Worm (Caenorhabditis elegans): Measurements from ENCODE around the gene C29E4.9.

The C29E4.9 gene

ce11 chrIII:7978289-7978688 is 21.4 kb upstream of the C29E4.9 start:
- TF ChIP-seq unc-98 (GFP tag; IDR thresholded peaks at IDR 0.05) (no peak), efl-1 (optimal IDR thresholded peaks at IDR 0.05) (no peak), efl-1 (GFP tag; optimal IDR thresholded peaks at IDR 0.05 in 1 of 2) (peak in 1 of 2 experiments; percentile 40), mep-1 (tag; optimal IDR thresholded peaks at IDR 0.05) (peak; percentile 4)

DNA sequence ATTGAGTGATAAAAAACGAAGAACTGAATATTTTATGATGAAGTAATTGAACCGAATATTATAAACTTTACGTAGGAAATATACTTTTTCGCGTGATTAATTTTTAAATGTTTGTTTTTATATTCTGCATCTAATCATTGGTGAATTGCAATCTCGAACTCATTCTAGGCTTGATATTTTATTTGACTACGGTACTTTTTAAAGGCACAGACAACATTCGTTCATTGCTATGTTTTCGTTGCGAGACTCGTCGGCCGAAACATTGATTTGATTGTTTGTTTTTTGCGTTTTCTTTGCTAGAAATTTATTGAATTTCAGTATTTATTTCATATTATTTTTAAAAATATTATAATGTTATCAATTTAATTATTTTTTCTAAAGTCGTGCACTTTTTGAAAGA is 20.9 kb upstream of the C29E4.9 start, which contains the start of gene C06G4.4:
Gene C06G4.4 (minus strand): TSS at position 36 of the 400 bp plus-strand sequence.
- no peak for TF ChIP-seq lir-3 (tag; optimal IDR thresholded peaks at IDR 0.05; ENCODE audit: poor library complexity)
- no peak for TF ChIP-seq vab-15 (tag; optimal IDR thresholded peaks at IDR 0.05)
- TF ChIP-seq sptf-1 (tag; optimal IDR thresholded peaks at IDR 0.05): no peak
- no peak for TF ChIP-seq pag-3 (tag; optimal IDR thresholded peaks at IDR 0.05; ENCODE audit: borderline replicate concordance, insufficient read depth)
- no peak for TF ChIP-seq nhr-11 (tag; optimal IDR thresholded peaks at IDR 0.05)
- TF ChIP-seq nhr-76 (tag; optimal IDR thresholded peaks at IDR 0.05): no peak
- TF ChIP-seq blmp-1 (tag; optimal IDR thresholded peaks at IDR 0.05): no peak

DNA sequence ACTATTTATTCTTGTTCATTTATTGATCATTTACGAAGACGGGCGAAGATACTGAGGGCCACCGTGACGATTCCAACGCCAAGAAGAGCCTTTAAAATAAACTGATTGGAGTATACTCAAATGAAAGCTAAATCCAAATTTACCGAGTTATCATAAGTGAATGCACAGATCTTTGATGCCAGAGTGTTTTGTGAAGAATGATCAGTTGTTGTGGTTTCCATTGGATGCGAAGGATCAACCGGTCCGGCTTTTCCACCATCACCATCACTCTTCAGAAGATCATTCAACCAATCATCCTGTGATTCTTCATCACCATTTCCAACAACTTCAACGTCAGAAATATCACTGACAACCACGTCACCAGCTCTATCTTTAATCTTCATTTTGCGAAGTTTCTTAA is 20.4 kb upstream of the C29E4.9 start:
- TF ChIP-seq C34B4.2 (tag; optimal IDR thresholded peaks at IDR 0.05) (no peak), ets-5 (GFP tag; IDR thresholded peaks at IDR 0.05) (no peak), dsc-1 (tag; optimal IDR thresholded peaks at IDR 0.05) (peak; percentile 3), irx-1 (tag; optimal IDR thresholded peaks at IDR 0.05) (no peak), ceh-63 (GFP tag; optimal IDR thresholded peaks at IDR 0.05) (no peak), aly-2 (tag; optimal IDR thresholded peaks at IDR 0.05) (peak; percentile 64), lin-35 (GFP tag; optimal IDR thresholded peaks at IDR 0.05) (peak in 1 of 2 experiments; percentile 9), nhr-84 (tag; optimal IDR thresholded peaks at IDR 0.05) (no peak), ama-1 (optimal IDR thresholded peaks at IDR 0.05) (peak; percentile 45), nhr-71 (tag; optimal IDR thresholded peaks at IDR 0.05) (no peak), nhr-19 (GFP tag; conservative IDR thresholded peaks at IDR 0.05) (no peak), ceh-90 (tag; optimal IDR thresholded peaks at IDR 0.05) (no peak), C16A3.4 (tag; optimal IDR thresholded peaks at IDR 0.05) (no peak), dpl-1 (GFP tag; optimal IDR thresholded peaks at IDR 0.05) (no peak), nhr-85 (tag) (peak; percentile 13), nhr-47 (tag; optimal IDR thresholded peaks at IDR 0.05) (no peak), hlh-4 (tag; optimal IDR thresholded peaks at IDR 0.05) (no peak)

DNA sequence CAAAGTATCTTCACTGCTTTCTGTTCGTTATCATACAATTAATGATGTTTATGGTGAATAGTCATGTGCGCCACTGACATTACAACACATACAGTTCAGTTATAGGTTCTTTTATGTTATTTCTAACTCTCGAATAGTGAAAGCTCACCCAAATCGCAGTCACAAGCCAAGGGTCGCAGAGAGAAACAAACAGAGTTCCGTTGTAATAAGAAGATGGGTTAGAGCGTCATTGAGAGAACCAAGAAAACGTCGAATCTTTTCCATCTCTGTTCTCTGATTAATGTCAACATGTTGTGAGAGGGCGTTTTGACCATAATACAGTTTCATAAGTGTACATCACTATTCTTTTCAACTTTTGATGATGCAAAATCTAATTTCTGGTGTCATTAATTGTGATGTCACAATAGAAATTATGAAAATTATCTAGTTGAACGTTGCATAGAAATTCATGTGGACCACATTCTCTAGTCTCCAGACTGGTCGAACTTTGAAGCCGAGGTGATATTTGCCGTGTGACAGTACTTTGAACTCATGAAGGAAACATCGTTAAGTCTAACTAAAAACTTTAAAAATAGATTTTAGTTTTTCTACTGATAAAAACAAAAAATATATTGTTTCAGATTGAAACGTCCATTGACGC is 17.2 kb upstream of the C29E4.9 start:
- TF ChIP-seq ceh-88 (GFP tag; IDR thresholded peaks at IDR 0.05) (no peak), Y116A8C.19 (tag; optimal IDR thresholded peaks at IDR 0.05; ENCODE audit: borderline replicate concordance) (no peak), egl-27 (tag; optimal IDR thresholded peaks at IDR 0.05) (no peak), lsy-2 (tag; optimal IDR thresholded peaks at IDR 0.05) (peak in 1 of 2 experiments; percentile 19), tlp-1 (tag; optimal IDR thresholded peaks at IDR 0.05) (no peak), efl-1 (optimal IDR thresholded peaks at IDR 0.05) (no peak), efl-1 (GFP tag; optimal IDR thresholded peaks at IDR 0.05 in 1 of 2) (peak in 1 of 2 experiments; percentile 82), blmp-1 (tag; optimal IDR thresholded peaks at IDR 0.05) (peak; percentile 58), nhr-71 (tag; optimal IDR thresholded peaks at IDR 0.05) (peak; percentile 56), tbx-2 (tag; optimal IDR thresholded peaks at IDR 0.05) (peak; percentile 44), nhr-85 (tag) (peak; percentile 70), nhr-76 (tag; optimal IDR thresholded peaks at IDR 0.05) (no peak), alr-1 (tag; optimal IDR thresholded peaks at IDR 0.05; ENCODE audit: borderline replicate concordance) (no peak), fkh-10 (GFP tag; optimal IDR thresholded peaks at IDR 0.05) (no peak), dpl-1 (GFP tag; optimal IDR thresholded peaks at IDR 0.05) (peak in 2 of 3 experiments; percentile 13 to 19), lin-35 (GFP tag; optimal IDR thresholded peaks at IDR 0.05) (peak in 1 of 2 experiments; percentile 39), sup-37 (GFP tag; optimal IDR thresholded peaks at IDR 0.05) (no peak), efl-3 (GFP tag; optimal IDR thresholded peaks at IDR 0.05) (no peak), aha-1 (tag; optimal IDR thresholded peaks at IDR 0.05) (no peak), unc-30 (tag; optimal IDR thresholded peaks at IDR 0.05) (no peak), lin-13 (GFP tag; optimal IDR thresholded peaks at IDR 0.05) (no peak), hlh-17 (GFP tag; optimal IDR thresholded peaks at IDR 0.05; ENCODE audit: borderline replicate concordance) (no peak), fkh-4 (tag; optimal IDR thresholded peaks at IDR 0.05; ENCODE audit: borderline replicate concordance) (no peak), unc-86 (tag; optimal IDR thresholded peaks at IDR 0.05) (no peak), isw-1 (GFP tag; IDR thresholded peaks at IDR 0.05) (no peak), swsn-7 (tag; optimal IDR thresholded peaks at IDR 0.05) (no peak), fos-1 (tag; optimal IDR thresholded peaks at IDR 0.05) (no peak)
